Worm (Caenorhabditis elegans) whole organism, L4/young adult: ENCODE results near the gene mrpl-36.

Experiments used
- W03F9.2 ChIP-seq: fragments of 150-350 bp; optimal IDR thresholded peaks from 2 replicates; lab custom pipeline; 2014; ENCODE audit warnings: missing biosample characterization, missing genetic modification characterization
- dao-5 ChIP-seq: sonication (generic microtip); optimal IDR thresholded peaks from 2 replicates; lab custom pipeline; 2016; ENCODE audit warnings: missing genotype, missing genetic modification characterization, moderate library complexity, missing compliant biosample characterization
- him-1 ChIP-seq: sonication (generic microtip); optimal IDR thresholded peaks from 2 replicates; lab custom pipeline; 2016; ENCODE audit warnings: missing genotype, missing genetic modification reagents, missing genetic modification characterization, missing compliant biosample characterization

ce11 chrIII:9862469-9862868, 14.6 kb upstream of the mrpl-36 start:
- TF ChIP-seq him-1 (tag; lab: Kevin White, UChicago) (no peak), W03F9.2 (no peak), dao-5 (tag; lab: Kevin White, UChicago) (no peak)
